Fruit fly (Drosophila melanogaster): ENCODE data around the gene wor.
A peak's percentile ranks its signal among the peaks of the same experiment; 100 is the strongest.

The wor gene

DNA sequence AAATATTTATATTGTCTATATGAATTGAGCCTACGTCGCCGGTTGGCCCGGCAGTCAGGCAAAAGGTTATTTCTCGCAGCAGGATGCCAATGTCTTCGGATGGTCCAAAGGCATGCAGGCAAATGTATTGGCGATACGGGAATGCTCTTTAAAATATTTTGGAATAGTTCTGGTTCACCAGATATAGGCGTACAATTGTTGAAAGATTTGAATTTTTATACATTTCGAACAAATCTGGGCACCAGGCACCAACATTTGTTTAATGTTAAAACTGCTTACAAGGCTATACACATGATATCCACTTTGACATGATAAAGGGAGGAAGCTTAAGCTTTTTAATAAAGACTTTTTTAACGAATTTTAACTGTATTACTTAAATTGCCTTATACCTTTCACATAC is 15.1 kb downstream of the wor start:
- TF ChIP-seq p53 (GFP tag; optimal IDR thresholded peaks at IDR 0.05), result no peak
- TF ChIP-seq repo (GFP tag; optimal IDR thresholded peaks at IDR 0.05), result no peak
- TF ChIP-seq CG30020 (tag; optimal IDR thresholded peaks at IDR 0.05), result no peak

DNA sequence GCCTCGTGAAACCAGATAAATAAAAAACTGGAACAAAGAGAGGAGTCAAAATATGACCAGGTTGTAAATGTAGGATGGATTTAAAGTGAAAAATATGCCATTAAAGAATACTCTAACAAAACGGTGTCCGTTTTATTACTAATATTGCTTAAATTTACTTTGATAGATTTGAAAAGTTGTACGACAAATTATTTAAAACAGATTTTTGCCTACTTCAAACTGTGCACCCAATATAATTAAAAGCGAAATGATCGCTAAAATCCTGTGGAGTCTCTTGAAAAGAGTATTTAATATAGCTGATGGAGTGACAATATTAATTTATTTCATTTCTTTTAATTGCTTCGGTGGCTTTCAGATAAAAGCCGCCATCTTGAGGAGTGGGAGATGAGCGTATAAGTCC is 16.3 kb downstream of the wor start:
- TF ChIP-seq maf-S (GFP tag; optimal IDR thresholded peaks at IDR 0.05) (no peak), abd-A (tag; optimal IDR thresholded peaks at IDR 0.05) (peak; percentile 5), sens (GFP tag) (peak; percentile 70), D19A (tag; optimal IDR thresholded peaks at IDR 0.05) (peak; percentile 78), CG2712 (tag; optimal IDR thresholded peaks at IDR 0.05) (peak; percentile 1)

dm6 chr2L:15407514-15407913 is 17.9 kb downstream of the wor start:
- TF ChIP-seq CG14014 (GFP tag; IDR thresholded peaks at IDR 0.05) (no peak), CG3281 (GFP tag; optimal IDR thresholded peaks at IDR 0.05) (no peak), CG18619 (GFP tag; optimal IDR thresholded peaks at IDR 0.05) (no peak), sens (GFP tag) (peak; percentile 17), ci (GFP tag; IDR thresholded peaks at IDR 0.05) (no peak), bigmax (GFP tag; optimal IDR thresholded peaks at IDR 0.05) (no peak), Optix (GFP tag; IDR thresholded peaks at IDR 0.05) (no peak)

DNA sequence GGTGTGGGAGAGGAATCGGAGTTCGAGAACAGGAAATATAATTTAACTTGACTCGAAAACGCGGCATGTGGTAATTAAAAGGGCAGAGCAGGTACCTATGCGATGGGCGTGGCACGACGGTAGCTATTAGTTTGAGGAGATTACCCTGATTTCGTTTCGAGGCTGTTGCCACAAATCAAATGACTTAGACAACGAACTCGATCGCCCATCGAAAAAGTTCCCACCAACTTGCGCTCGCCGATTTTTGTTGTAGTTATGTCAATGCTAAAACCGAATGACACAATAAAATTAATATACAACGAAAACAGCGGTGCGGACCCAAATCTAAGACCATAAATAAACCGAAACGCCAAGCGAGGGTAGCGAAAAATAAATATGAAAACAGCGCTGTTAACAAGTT is 18.4 kb downstream of the wor start:
- TF ChIP-seq CG11247 (GFP tag; IDR thresholded peaks at IDR 0.05) (peak; percentile 51; the same call in 1 of the 2 replicates), CG8290 (GFP tag; optimal IDR thresholded peaks at IDR 0.05) (no peak), CG8290 (tag; optimal IDR thresholded peaks at IDR 0.05) (no peak), CG3995 (GFP tag; optimal IDR thresholded peaks at IDR 0.05) (no peak), Ets65A (GFP tag) (peak; percentile 71)

dm6 chr2L:15405919-15406318 is 19.5 kb downstream of the wor start:
- TF ChIP-seq Ets65A (GFP tag) (peak; percentile 79), nom (GFP tag; optimal IDR thresholded peaks at IDR 0.05) (peak; percentile 43), Camta (GFP tag; optimal IDR thresholded peaks at IDR 0.05) (no peak)

DNA sequence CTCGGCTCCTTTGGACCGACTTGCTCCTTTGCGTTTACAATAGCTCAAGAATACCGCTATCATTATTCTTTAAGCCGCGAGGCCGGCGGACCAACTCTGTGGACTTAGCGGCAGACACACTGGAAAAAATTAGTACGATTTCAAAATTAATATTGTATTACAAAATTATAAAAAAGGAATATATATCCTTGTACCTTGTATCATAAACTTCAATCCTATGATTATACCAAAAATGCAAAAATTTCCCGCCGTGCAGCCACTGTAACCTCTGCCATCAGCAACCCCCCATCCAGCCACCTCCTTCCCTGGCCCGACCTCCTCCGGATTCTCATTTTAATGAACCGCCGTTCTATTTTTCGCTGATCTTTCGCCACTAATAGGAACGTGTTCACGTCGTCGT is 20.8 kb downstream of the wor start:
- TF ChIP-seq CG34224 (GFP tag; IDR thresholded peaks at IDR 0.05; ENCODE audit: partially characterized antibody) (no peak), CG6689 (GFP tag; IDR thresholded peaks at IDR 0.05) (0 out of 2 replicates have a peak, but pooled peaks have one; percentile 14), zfh1 (GFP tag; IDR thresholded peaks at IDR 0.05) (0 out of 3 replicates have a peak, but pooled peaks have one; percentile 8), CG6272 (GFP tag; IDR thresholded peaks at IDR 0.05) (no peak), nerfin-1 (tag; optimal IDR thresholded peaks at IDR 0.05) (no peak), Bdp1 (GFP tag; optimal IDR thresholded peaks at IDR 0.05) (no peak)

dm6 chr2L:15401860-15402259 is 23.5 kb downstream of the wor start:
- peak; percentile 1 for TF ChIP-seq dmrt99B (tag; optimal IDR thresholded peaks at IDR 0.05)
- peak; percentile 65 for TF ChIP-seq sqz (GFP tag; optimal IDR thresholded peaks at IDR 0.05)
- no peak for TF ChIP-seq CG7271 (tag; optimal IDR thresholded peaks at IDR 0.05)
- TF ChIP-seq Nf-YB (GFP tag; optimal IDR thresholded peaks at IDR 0.05), result no peak
- TF ChIP-seq CG7357 (GFP tag; IDR thresholded peaks at IDR 0.05), result 0 out of 3 replicates have a peak, but pooled peaks have one; percentile 9
- TF ChIP-seq prd (optimal IDR thresholded peaks at IDR 0.05), result no peak
- TF ChIP-seq prd (GFP tag; IDR thresholded peaks at IDR 0.05), result peak; percentile 9; the same call in 1 of the 3 replicates

All from whole organism, embryonic.